Worm (Caenorhabditis elegans) whole organism, young adult: ENCODE results near the gene nac-3.

Experiments used
- F10E7.11 ChIP-seq: sonication (generic microtip); optimal IDR thresholded peaks from 2 replicates; lab custom pipeline; 2017; ENCODE audit warnings: mild to moderate bottlenecking, missing genetic modification characterization, moderate library complexity, missing compliant biosample characterization
- F33H1.4 ChIP-seq: fragments of 200-800 bp; sonication (Bioruptor generic); IDR thresholded peaks from 2 replicates; pipeline ENCODE4 v1.3.6; 2022; ENCODE audit warnings: missing genetic modification reagents, missing genetic modification characterization, missing compliant biosample characterization
- egl-18 ChIP-seq: fragments of 200-800 bp; sonication (Bioruptor generic); IDR thresholded peaks from 2 replicates; pipeline ENCODE4 v1.3.6; 2022; ENCODE audit warnings: missing genetic modification reagents, missing genetic modification characterization, missing compliant biosample characterization
- nhr-80 ChIP-seq: sonication (generic microtip); optimal IDR thresholded peaks from 2 replicates; lab custom pipeline; 2016; ENCODE audit warnings: missing genetic modification characterization, missing compliant biosample characterization
- snpc-4 ChIP-seq, 5 experiments: fragments of 150-350 bp in 1 of 5; sonication (generic microtip) in 4 of 5; optimal IDR thresholded peaks; 2 replicates each; lab custom pipeline; 2014 to 2018; ENCODE audit warnings: missing genetic modification characterization in 5 of 5, missing biosample characterization in 3 of 5, antibody characterized with exemption in 2 of 5, mild to moderate bottlenecking in 2 of 5, missing compliant biosample characterization in 2 of 5, missing genotype in 2 of 5, moderate library complexity in 2 of 5, missing genetic modification reagents in 1 of 5

DNA sequence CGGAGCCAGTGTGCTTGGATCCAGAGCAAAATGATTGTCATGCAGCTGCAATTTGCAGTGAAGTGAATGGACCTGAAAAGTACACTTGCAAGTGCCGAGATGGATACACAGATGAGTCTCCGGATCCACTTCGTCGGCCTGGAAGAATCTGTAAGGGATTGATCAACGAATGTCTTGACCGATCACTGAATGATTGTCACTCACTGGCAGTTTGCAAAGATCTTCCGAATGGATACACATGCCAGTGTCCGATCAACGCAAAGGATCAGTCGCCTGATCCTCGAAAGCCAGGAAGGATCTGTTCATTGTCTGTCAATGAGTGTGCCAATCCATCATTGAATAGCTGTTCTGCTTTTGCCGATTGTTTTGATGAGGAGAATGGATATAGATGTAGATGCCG, 26.8 kb downstream of the nac-3 start:
- TF ChIP-seq egl-18 (GFP tag; lab: Robert Waterston, UW): no peak
- no peak for TF ChIP-seq F33H1.4 (GFP tag; lab: Robert Waterston, UW)
- TF ChIP-seq F10E7.11 (tag; lab: Kevin White, UChicago): no peak
- no peak for TF ChIP-seq nhr-80
- TF ChIP-seq snpc-4 (GFP tag; optimal IDR thresholded peaks at IDR 0.05; lab: Kevin White, UChicago): no peak
- TF ChIP-seq snpc-4 (tag; optimal IDR thresholded peaks at IDR 0.05; lab: Kevin White, UChicago): no peak
